Fruit fly (Drosophila melanogaster) whole organism, embryonic: ENCODE results near the gene PIG-Wb.

Source experiments
- CG12299 ChIP-seq: fragments of 200-800 bp; sonication (Bioruptor generic); optimal IDR thresholded peaks from 2 replicates; lab custom pipeline; 2018; ENCODE audit warnings: missing biosample characterization, mild to moderate bottlenecking, missing genetic modification characterization
- CG12769 ChIP-seq: fragments of 200-800 bp; sonication (Bioruptor generic); optimal IDR thresholded peaks from 2 replicates; lab custom pipeline; 2019; ENCODE audit warnings: missing biosample characterization, mild to moderate bottlenecking, missing genetic modification characterization, moderate library complexity
- CG14014 ChIP-seq: fragments of 200-800 bp; sonication (Bioruptor generic); IDR thresholded peaks from 2 replicates; pipeline ENCODE4 v1.3.6; 2022; ENCODE audit warnings: missing biosample characterization, missing genetic modification characterization
- CG15479 ChIP-seq: fragments of 200-800 bp; sonication (Bioruptor generic); optimal IDR thresholded peaks from 3 replicates; lab custom pipeline; 2019; ENCODE audit warnings: missing biosample characterization, mild to moderate bottlenecking, missing genetic modification characterization, moderate library complexity
- CG17802 ChIP-seq: fragments of 200-800 bp; sonication (Bioruptor generic); optimal IDR thresholded peaks from 2 replicates; lab custom pipeline; 2018; ENCODE audit warnings: missing biosample characterization, mild to moderate bottlenecking, missing genetic modification characterization, moderate library complexity
- CG2116 ChIP-seq: fragments of 200-800 bp; sonication (Bioruptor generic); optimal IDR thresholded peaks from 3 replicates; lab custom pipeline; 2018; ENCODE audit warnings: missing biosample characterization, mild to moderate bottlenecking, missing genetic modification characterization
- CG2678 ChIP-seq: fragments of 200-800 bp; sonication (Bioruptor generic); optimal IDR thresholded peaks from 3 replicates; lab custom pipeline; 2019; ENCODE audit warnings: missing biosample characterization, mild to moderate bottlenecking, missing genetic modification characterization, moderate library complexity
- CG31365 ChIP-seq: fragments of 200-800 bp; sonication (Bioruptor generic); optimal IDR thresholded peaks from 2 replicates; lab custom pipeline; 2018; ENCODE audit warnings: missing biosample characterization, mild to moderate bottlenecking, missing genetic modification characterization
- CG32772 ChIP-seq: fragments of 200-800 bp; sonication (Bioruptor generic); IDR thresholded peaks from 2 replicates; pipeline ENCODE4 v1.3.6; 2022; ENCODE audit warnings: missing biosample characterization, missing genetic modification characterization
- CG4730 ChIP-seq: fragments of 200-800 bp; sonication (Bioruptor generic); IDR thresholded peaks from 2 replicates; pipeline ENCODE4 v1.3.6; 2022; ENCODE audit warnings: missing biosample characterization, missing genetic modification characterization
- CG5953 ChIP-seq: fragments of 200-800 bp; sonication (Bioruptor generic); IDR thresholded peaks from 2 replicates; pipeline ENCODE4 v1.3.6; 2022; ENCODE audit warnings: missing biosample characterization, missing genetic modification characterization
- CG7745 ChIP-seq: fragments of 200-800 bp; sonication (Bioruptor generic); optimal IDR thresholded peaks from 2 replicates; lab custom pipeline; 2018; ENCODE audit warnings: missing biosample characterization, mild to moderate bottlenecking, missing genetic modification characterization, moderate library complexity
- CG7786 ChIP-seq: fragments of 200-800 bp; sonication (Bioruptor generic); optimal IDR thresholded peaks from 2 replicates; lab custom pipeline; 2016; ENCODE audit warnings: missing biosample characterization, missing genetic modification characterization
- CG8924 ChIP-seq: fragments of 200-800 bp; optimal IDR thresholded peaks from 3 replicates; lab custom pipeline; 2019; ENCODE audit warnings: missing biosample characterization, mild to moderate bottlenecking, missing genetic modification characterization, moderate library complexity
- CG9932 ChIP-seq: fragments of 200-800 bp; sonication (Bioruptor generic); IDR thresholded peaks from 2 replicates; pipeline ENCODE4 v1.3.6; 2022; ENCODE audit warnings: missing biosample characterization, missing genetic modification characterization
- Dref ChIP-seq: fragments of 200-800 bp; sonication (Bioruptor generic); IDR thresholded peaks from 2 replicates; pipeline ENCODE4 v1.3.6; 2022; ENCODE audit warnings: missing biosample characterization, missing genetic modification characterization
- Eip74EF ChIP-seq, 2 experiments: fragments of 200-800 bp in 1 of 2; fragments of >200 bp in 1 of 2; sonication (Bioruptor generic) in 1 of 2; optimal IDR thresholded peaks; 2 replicates each; lab custom pipeline; 2017 to 2019; ENCODE audit warnings: missing biosample characterization in 2 of 2, missing genetic modification characterization in 2 of 2, mild to moderate bottlenecking in 1 of 2, moderate library complexity in 1 of 2
- Gug ChIP-seq: fragments of 200-800 bp; sonication (Bioruptor generic); IDR thresholded peaks from 4 replicates; pipeline ENCODE4 v1.3.6; 2022; ENCODE audit warnings: missing biosample characterization, missing genetic modification characterization
- Hand ChIP-seq: fragments of 200-800 bp; sonication (Bioruptor generic); optimal IDR thresholded peaks from 2 replicates; lab custom pipeline; 2017; ENCODE audit warnings: mild to moderate bottlenecking, missing biosample characterization, missing genetic modification reagents, missing genetic modification characterization
- HmgZ ChIP-seq: fragments of 200-800 bp; sonication (Bioruptor generic); optimal IDR thresholded peaks from 2 replicates; lab custom pipeline; 2018; ENCODE audit warnings: missing biosample characterization, mild to moderate bottlenecking, missing genetic modification characterization
- Lpt ChIP-seq: fragments of >200 bp; optimal IDR thresholded peaks from 2 replicates; lab custom pipeline; 2018; ENCODE audit warnings: missing biosample characterization, missing genetic modification characterization
- Oaz ChIP-seq: fragments of 200-800 bp; sonication (Bioruptor generic); IDR thresholded peaks from 2 replicates; pipeline ENCODE4 v1.3.6; 2022; ENCODE audit warnings: missing biosample characterization, missing genetic modification characterization
- Oli ChIP-seq: fragments of 200-800 bp; sonication (Bioruptor generic); optimal IDR thresholded peaks from 2 replicates; lab custom pipeline; 2018; ENCODE audit warnings: missing biosample characterization, mild to moderate bottlenecking, missing genetic modification characterization, moderate library complexity
- Pdp1 ChIP-seq, 2 experiments: fragments of 200-800 bp; sonication (Bioruptor generic); optimal IDR thresholded peaks; 3 replicates each; lab custom pipeline; 2016; ENCODE audit warnings: missing biosample characterization in 2 of 2, missing genetic modification characterization in 2 of 2, mild to moderate bottlenecking in 1 of 2, moderate library complexity in 1 of 2
- Ravus ChIP-seq: fragments of 200-800 bp; sonication (Bioruptor generic); IDR thresholded peaks from 2 replicates; pipeline ENCODE4 v1.3.6; 2022; ENCODE audit warnings: missing biosample characterization, missing genetic modification characterization
- Vsx1 ChIP-seq: fragments of 200-800 bp; sonication (Bioruptor generic); optimal IDR thresholded peaks from 2 replicates; lab custom pipeline; 2017; ENCODE audit warnings: missing biosample characterization, mild to moderate bottlenecking, missing genetic modification characterization, missing genetic modification reagents
- dan ChIP-seq: fragments of 200-800 bp; sonication (Bioruptor generic); IDR thresholded peaks from 2 replicates; pipeline ENCODE4 v1.3.6; 2022; ENCODE audit warnings: missing biosample characterization, missing genetic modification characterization
- dpn ChIP-seq, 2 experiments: fragments of 200-800 bp; sonication (Bioruptor generic); optimal IDR thresholded peaks; 3 replicates each; lab custom pipeline; 2016; ENCODE audit warnings: missing biosample characterization in 2 of 2, missing genetic modification characterization in 2 of 2
- ems ChIP-seq: fragments of 200-800 bp; sonication (Bioruptor generic); optimal IDR thresholded peaks from 3 replicates; lab custom pipeline; 2016; ENCODE audit warnings: missing biosample characterization, missing genetic modification characterization
- en ChIP-seq: fragments of 200-800 bp; sonication (Bioruptor generic); optimal IDR thresholded peaks from 2 replicates; lab custom pipeline; 2016; ENCODE audit warnings: missing biosample characterization, missing genetic modification characterization
- ewg ChIP-seq: fragments of 200-800 bp; sonication (Bioruptor generic); optimal IDR thresholded peaks from 3 replicates; lab custom pipeline; 2017; ENCODE audit warnings: mild to moderate bottlenecking, missing biosample characterization, missing genetic modification reagents, missing genetic modification characterization
- fd102C ChIP-seq: fragments of 200-800 bp; sonication (Bioruptor generic); optimal IDR thresholded peaks from 2 replicates; lab custom pipeline; 2018; ENCODE audit warnings: missing biosample characterization, mild to moderate bottlenecking, missing genetic modification characterization, moderate library complexity
- fd3F ChIP-seq: fragments of 200-800 bp; sonication (Bioruptor generic); optimal IDR thresholded peaks from 2 replicates; lab custom pipeline; 2018; ENCODE audit warnings: missing biosample characterization, mild to moderate bottlenecking, missing genetic modification characterization, moderate library complexity
- grau ChIP-seq: fragments of 200-800 bp; optimal IDR thresholded peaks from 3 replicates; lab custom pipeline; 2019; ENCODE audit warnings: missing biosample characterization, mild to moderate bottlenecking, missing genetic modification characterization, moderate library complexity
- ham ChIP-seq: fragments of 200-800 bp; sonication (Bioruptor generic); IDR thresholded peaks from 2 replicates; pipeline ENCODE4 v1.3.6; 2022; ENCODE audit warnings: missing biosample characterization, missing genetic modification characterization
- kay ChIP-seq: fragments of 200-800 bp; sonication (Bioruptor generic); optimal IDR thresholded peaks from 2 replicates; lab custom pipeline; 2016; ENCODE audit warnings: missing biosample characterization, missing genetic modification characterization
- lilli ChIP-seq: fragments of 200-800 bp; sonication (Bioruptor generic); optimal IDR thresholded peaks from 3 replicates; lab custom pipeline; 2016; ENCODE audit warnings: missing biosample characterization, missing genetic modification characterization
- mam ChIP-seq: fragments of 200-800 bp; sonication (Bioruptor generic); optimal IDR thresholded peaks from 3 replicates; lab custom pipeline; 2016; ENCODE audit warnings: missing biosample characterization, missing genetic modification characterization
- nau ChIP-seq: fragments of 200-800 bp; sonication (Bioruptor generic); optimal IDR thresholded peaks from 3 replicates; lab custom pipeline; 2017; ENCODE audit warnings: missing biosample characterization, mild to moderate bottlenecking, missing genetic modification characterization, missing genetic modification reagents
- nerfin-1 ChIP-seq: fragments of 200-800 bp; sonication (Bioruptor generic); optimal IDR thresholded peaks from 3 replicates; lab custom pipeline; 2019; ENCODE audit warnings: missing biosample characterization, mild to moderate bottlenecking, missing genetic modification characterization, moderate library complexity
- otp ChIP-seq: fragments of 200-800 bp; sonication (Bioruptor generic); IDR thresholded peaks from 3 replicates; pipeline ENCODE4, ENCODE4 v1.3.6; 2022; ENCODE audit warnings: missing biosample characterization, missing genetic modification characterization
- pnt ChIP-seq: fragments of 200-800 bp; sonication (Bioruptor generic); optimal IDR thresholded peaks from 3 replicates; lab custom pipeline; 2016; ENCODE audit warnings: missing biosample characterization, missing genetic modification characterization
- pzg ChIP-seq: fragments of 200-800 bp; sonication (Bioruptor generic); optimal IDR thresholded peaks from 3 replicates; lab custom pipeline; 2018; ENCODE audit warnings: missing biosample characterization, mild to moderate bottlenecking, missing genetic modification characterization, moderate library complexity
- ro ChIP-seq: fragments of 200-800 bp; sonication (Bioruptor generic); IDR thresholded peaks from 2 replicates; pipeline ENCODE4 v1.3.6; 2022; ENCODE audit warnings: missing biosample characterization, missing genetic modification characterization
- so ChIP-seq: fragments of 200-800 bp; sonication (Bioruptor generic); IDR thresholded peaks from 3 replicates; pipeline ENCODE4 v1.3.6; 2022; ENCODE audit warnings: missing biosample characterization, missing genetic modification characterization
- trem ChIP-seq: fragments of 200-800 bp; optimal IDR thresholded peaks from 3 replicates; lab custom pipeline; 2019; ENCODE audit warnings: missing biosample characterization, mild to moderate bottlenecking, missing genetic modification characterization, moderate library complexity
- tup ChIP-seq: fragments of 200-800 bp; sonication (Bioruptor generic); optimal IDR thresholded peaks from 2 replicates; lab custom pipeline; 2016; ENCODE audit warnings: missing biosample characterization, mild to moderate bottlenecking, missing genetic modification characterization, moderate library complexity
- wdn ChIP-seq: fragments of 200-800 bp; sonication (Bioruptor generic); IDR thresholded peaks from 2 replicates; pipeline ENCODE4 v1.3.6; 2022; ENCODE audit warnings: missing biosample characterization, missing genetic modification characterization

The PIG-Wb gene

dm6 chr3L:1774713-1775648 lies 37.1 kb upstream of the PIG-Wb start, which contains the start of the genes CG13933 and PolD2 (continued):
- TF ChIP-seq CG31365 (tag; lab: Kevin White, UChicago) (no peak), ham (GFP tag; lab: Robert Waterston, UW) (peak; percentile 89), pnt (GFP tag; lab: Kevin White, UChicago) (peak; percentile 77), Oaz (GFP tag; lab: Robert Waterston, UW) (peak; percentile 96), fd102C (GFP tag; lab: Kevin White, UChicago) (peak; percentile 52), so (GFP tag; lab: Robert Waterston, UW) (peak; percentile 99), tup (peak; percentile 90), CG17802 (tag; lab: Kevin White, UChicago) (peak; percentile 47), CG32772 (GFP tag; lab: Robert Waterston, UW) (peak; percentile 98), grau (tag; lab: Kevin White, UChicago) (peak; percentile 100), lilli (GFP tag; lab: Kevin White, UChicago) (peak; percentile 94), Eip74EF (GFP tag; optimal IDR thresholded peaks at IDR 0.05; lab: Kevin White, UChicago) (peak in 1 of 2 experiments; percentile 97), CG4730 (GFP tag; lab: Robert Waterston, UW) (peak; percentile 94), CG8924 (peak; percentile 99), Oli (tag; lab: Kevin White, UChicago) (peak; percentile 99), CG15479 (GFP tag; lab: Kevin White, UChicago) (peak; percentile 33), CG12299 (tag; lab: Kevin White, UChicago) (peak; percentile 95), CG2678 (peak; percentile 92), otp (peak; percentile 98), kay (GFP tag; lab: Kevin White, UChicago) (peak; percentile 93), CG7786 (GFP tag; lab: Kevin White, UChicago) (peak; percentile 85), trem (peak; percentile 88), Hand (GFP tag; lab: Kevin White, UChicago) (peak; percentile 97), nau (no peak), mam (GFP tag; lab: Kevin White, UChicago) (peak; percentile 71), Lpt (no peak), dan (GFP tag; lab: Robert Waterston, UW) (peak; percentile 94), ems (GFP tag; lab: Kevin White, UChicago) (peak; percentile 80), ro (peak; percentile 96), CG9932 (GFP tag; lab: Robert Waterston, UW) (peak; percentile 99), Ravus (GFP tag; lab: Robert Waterston, UW) (peak; percentile 92), pzg (GFP tag; lab: Kevin White, UChicago) (peak; percentile 23), fd3F (peak; percentile 98), CG2116 (GFP tag; lab: Kevin White, UChicago) (peak; percentile 83), CG12769 (tag; lab: Kevin White, UChicago) (no peak), Dref (GFP tag; lab: Robert Waterston, UW) (peak; percentile 68), CG7745 (peak; percentile 92), Vsx1 (no peak), ewg (GFP tag; lab: Kevin White, UChicago) (peak; percentile 93), Pdp1 (GFP tag; optimal IDR thresholded peaks at IDR 0.05; lab: Kevin White, UChicago) (peak; percentile 78 to 83), CG5953 (GFP tag; lab: Robert Waterston, UW) (peak; percentile 98), dpn (GFP tag; optimal IDR thresholded peaks at IDR 0.05; lab: Kevin White, UChicago) (peak; percentile 53 to 98), wdn (GFP tag; lab: Robert Waterston, UW) (peak; percentile 97), CG14014 (GFP tag; lab: Robert Waterston, UW) (peak; percentile 99), Gug (GFP tag; lab: Robert Waterston, UW) (peak; percentile 67; the same call in 2 of the 4 replicates), en (GFP tag; lab: Kevin White, UChicago) (peak; percentile 26), HmgZ (tag; lab: Kevin White, UChicago) (peak; percentile 96), nerfin-1 (tag; lab: Kevin White, UChicago) (no peak)
